Fruit fly (Drosophila melanogaster) whole organism, prepupa: ENCODE results near the gene CG5910.

ENCODE experiments used
- CG1621 ChIP-seq: fragments of 200-800 bp; sonication (Bioruptor generic); optimal IDR thresholded peaks from 3 replicates; lab custom pipeline; 2018; ENCODE audit warnings: missing biosample characterization, mild to moderate bottlenecking, missing genetic modification characterization
- CG32006 ChIP-seq: fragments of 200-800 bp; sonication (Bioruptor generic); optimal IDR thresholded peaks from 3 replicates; lab custom pipeline; 2017; ENCODE audit warnings: missing biosample characterization, mild to moderate bottlenecking, missing genetic modification characterization
- CG6854 ChIP-seq: fragments of 200-800 bp; sonication (Bioruptor generic); optimal IDR thresholded peaks from 2 replicates; lab custom pipeline; 2017; ENCODE audit warnings: missing biosample characterization, mild to moderate bottlenecking, missing genetic modification characterization
- CG8319 ChIP-seq: fragments of 200-800 bp; sonication (Bioruptor generic); optimal IDR thresholded peaks from 3 replicates; lab custom pipeline; 2016; ENCODE audit warnings: missing biosample characterization, missing genetic modification characterization
- CG8632 ChIP-seq: fragments of 200-800 bp; sonication (Bioruptor generic); optimal IDR thresholded peaks from 3 replicates; lab custom pipeline; 2016; ENCODE audit warnings: missing biosample characterization, missing genetic modification characterization
- CG9139 ChIP-seq: fragments of 200-800 bp; sonication (Bioruptor generic); optimal IDR thresholded peaks from 3 replicates; lab custom pipeline; 2017; ENCODE audit warnings: missing biosample characterization, mild to moderate bottlenecking, missing genetic modification characterization
- OdsH ChIP-seq: fragments of 200-800 bp; sonication (Bioruptor generic); optimal IDR thresholded peaks from 3 replicates; lab custom pipeline; 2016; ENCODE audit warnings: missing biosample characterization, missing genetic modification characterization
- dsx ChIP-seq: fragments of 200-800 bp; optimal IDR thresholded peaks from 3 replicates; lab custom pipeline; 2019; ENCODE audit warnings: missing biosample characterization, mild to moderate bottlenecking, missing genetic modification characterization, moderate library complexity; ENCODE audit not compliant: poor library complexity, severe bottlenecking
- ss ChIP-seq, 2 experiments: fragments of 200-800 bp; sonication (Bioruptor generic); optimal IDR thresholded peaks; 2 replicates in 1 of 2; 3 replicates in 1 of 2; lab custom pipeline; 2017 to 2018; ENCODE audit warnings: mild to moderate bottlenecking in 2 of 2, missing biosample characterization in 2 of 2, missing genetic modification characterization in 2 of 2, moderate library complexity in 1 of 2
- vri ChIP-seq: fragments of 200-800 bp; sonication (Bioruptor generic); optimal IDR thresholded peaks from 3 replicates; lab custom pipeline; 2016; ENCODE audit warnings: missing biosample characterization, mild to moderate bottlenecking, missing genetic modification characterization

dm6 chr3L:20439772-20440171 lies 2.4 kb upstream of the CG5910 start, which contains the start of gene Hpd:
- no peak for TF ChIP-seq CG9139
- TF ChIP-seq OdsH (GFP tag; lab: Kevin White, UChicago): no peak
- TF ChIP-seq ss (GFP tag; optimal IDR thresholded peaks at IDR 0.05; lab: Kevin White, UChicago): no peak
- TF ChIP-seq vri (GFP tag; lab: Kevin White, UChicago): no peak
- no peak for TF ChIP-seq CG6854 (GFP tag; lab: Kevin White, UChicago)
- TF ChIP-seq CG8632 (GFP tag; lab: Kevin White, UChicago): no peak
- TF ChIP-seq CG32006 (GFP tag; lab: Kevin White, UChicago): no peak
- no peak for TF ChIP-seq dsx
- TF ChIP-seq CG1621 (tag; lab: Kevin White, UChicago): no peak
- TF ChIP-seq CG8319: no peak
